Worm (Caenorhabditis elegans) whole organism, dauer: ENCODE measurements around the gene F49C12.5.

Experiments
- unc-62 ChIP-seq: sonication (generic microtip); optimal IDR thresholded peaks from 2 replicates; lab custom pipeline; 2017; ENCODE audit warnings: missing biosample characterization, missing genetic modification reagents, missing genetic modification characterization

Gene F49C12.5

DNA sequence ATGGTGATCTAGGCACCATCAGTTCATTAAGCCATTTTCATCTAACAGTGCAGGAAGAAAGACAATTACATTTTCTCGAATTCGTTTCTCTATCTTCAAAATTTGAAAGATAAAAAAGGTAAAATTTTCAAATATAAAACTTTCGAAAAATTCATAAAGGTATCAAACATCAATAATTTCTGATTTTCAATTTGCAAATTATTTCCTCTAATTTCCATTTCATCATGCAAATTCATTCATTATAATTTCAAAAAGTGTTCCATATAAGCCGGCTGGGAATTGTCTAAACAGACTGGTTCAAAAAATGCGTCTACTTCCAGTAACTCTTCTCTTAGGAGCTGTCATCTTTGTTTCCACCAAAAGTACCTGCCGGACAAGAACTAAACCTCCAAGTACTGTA is 23.0 kb downstream of the F49C12.5 start, which contains the start of gene clec-183:
Gene clec-183, plus strand, starts transcription at position 301 of the 400 bp plus-strand sequence.
- TF ChIP-seq unc-62 (GFP tag; lab: Kevin White, UChicago) = no peak

DNA sequence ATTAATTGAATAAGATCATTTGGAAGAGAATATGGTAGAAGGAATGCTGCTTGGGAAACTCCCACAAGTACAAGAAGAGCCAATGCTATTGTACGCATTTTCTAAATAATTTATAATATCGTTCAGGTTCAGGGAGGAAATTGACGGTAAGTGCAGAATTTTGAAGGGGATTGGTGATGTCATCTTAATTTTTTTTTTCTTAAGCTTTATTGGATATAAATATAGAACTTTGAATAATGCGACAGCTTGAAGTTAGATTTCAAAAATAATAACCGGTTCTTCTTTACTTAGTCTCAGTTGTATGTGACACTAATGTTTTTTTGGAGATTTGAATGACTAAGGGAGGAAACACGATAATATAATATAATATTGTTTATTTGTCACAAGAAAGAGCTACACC is 26.0 kb downstream of the F49C12.5 start, which contains the start of gene nspg-7.1:
Gene nspg-7.1, minus strand, starts transcription at position 101 of the 400 bp plus-strand sequence.
- no peak for TF ChIP-seq unc-62 (GFP tag; lab: Kevin White, UChicago)

DNA sequence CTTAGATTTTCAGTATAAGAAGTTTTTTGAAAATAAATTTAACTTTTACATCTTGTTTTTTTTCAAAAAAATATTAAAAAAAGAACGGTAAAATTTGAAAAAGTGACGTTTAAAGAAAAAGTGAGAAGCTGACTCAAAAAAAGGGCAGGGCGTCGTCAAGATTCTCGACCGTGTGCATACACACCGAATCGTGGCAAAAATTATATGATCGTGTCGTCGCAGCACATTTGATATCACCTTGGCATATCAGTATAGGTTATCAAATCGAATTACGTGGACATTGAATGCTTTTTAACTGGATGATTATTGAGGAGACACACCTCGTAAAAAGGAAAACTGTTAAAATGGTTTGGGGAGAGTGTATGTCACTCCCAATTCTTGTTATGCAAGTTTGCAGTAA is 28.3 kb downstream of the F49C12.5 start:
- no peak for TF ChIP-seq unc-62 (GFP tag; lab: Kevin White, UChicago)

DNA sequence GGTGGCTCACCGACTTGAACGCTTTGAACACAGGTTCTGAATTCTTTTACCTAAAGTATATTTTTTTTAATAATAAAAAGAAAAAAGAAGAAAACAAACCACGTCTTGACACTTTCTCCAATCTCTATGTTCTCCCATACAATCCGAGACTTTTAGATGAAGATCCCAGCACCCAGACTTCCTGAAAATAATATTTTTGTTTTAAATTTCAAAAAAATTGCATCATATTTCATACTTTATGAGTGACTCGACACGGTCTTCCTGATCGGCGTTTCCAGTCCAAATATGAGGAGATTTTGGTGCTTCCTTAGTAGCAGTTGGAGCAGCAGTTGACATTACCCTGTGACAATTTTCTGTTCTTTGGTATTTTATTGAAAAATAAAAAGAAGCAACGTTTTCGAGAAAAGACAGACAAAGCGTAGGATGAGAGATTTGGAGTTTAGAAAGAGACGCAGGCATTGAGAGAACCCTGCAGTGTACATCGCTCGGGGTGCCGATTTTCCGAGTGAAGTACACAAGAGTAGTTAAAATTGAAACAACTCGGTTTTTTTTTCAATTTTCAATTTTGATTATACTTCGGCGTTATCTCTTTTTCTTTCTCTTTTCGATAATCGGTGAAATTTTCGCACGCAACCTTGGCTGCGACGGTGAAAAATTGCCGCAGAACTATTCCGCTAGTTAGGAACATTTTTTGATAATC is 31.0 kb downstream of the F49C12.5 start, which contains the start of the genes coa-4 and T20D3.14:
Gene coa-4, minus strand, starts transcription at position 51 of the 700 bp plus-strand sequence.
Gene T20D3.14, minus strand, starts transcription at position 358 of the 700 bp plus-strand sequence.
- TF ChIP-seq unc-62 (GFP tag; lab: Kevin White, UChicago) = no peak

DNA sequence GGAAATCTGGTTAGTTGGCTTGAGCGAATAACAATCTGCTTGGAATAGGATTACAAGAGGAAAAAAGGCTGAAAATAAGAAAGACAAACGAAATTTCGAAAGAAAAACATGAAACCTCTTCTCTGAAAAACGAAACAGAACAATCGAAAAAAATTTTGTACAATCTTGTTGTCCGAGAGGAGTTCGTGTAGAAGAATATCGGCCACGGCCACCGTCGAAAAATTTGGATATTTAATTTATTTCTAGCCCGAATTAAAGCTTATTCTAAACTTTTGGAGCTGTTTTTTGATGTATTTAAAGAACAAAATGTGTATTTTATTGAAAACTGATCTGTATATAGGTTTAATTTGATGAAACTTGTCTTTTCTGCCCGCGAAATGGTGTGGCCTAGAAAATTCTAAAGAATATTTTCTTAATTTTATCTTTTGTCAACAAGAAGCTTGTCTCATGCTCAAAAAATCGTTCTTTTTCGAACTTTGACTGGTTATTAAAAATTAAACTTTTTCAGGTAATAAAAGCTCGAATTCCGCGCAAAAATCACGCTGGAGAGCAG is 31.9 kb downstream of the F49C12.5 start, which contains the start of gene T20D3.5:
Gene T20D3.5, plus strand, starts transcription at position 503 of the 553 bp plus-strand sequence.
- TF ChIP-seq unc-62 (GFP tag; lab: Kevin White, UChicago) = no peak

DNA sequence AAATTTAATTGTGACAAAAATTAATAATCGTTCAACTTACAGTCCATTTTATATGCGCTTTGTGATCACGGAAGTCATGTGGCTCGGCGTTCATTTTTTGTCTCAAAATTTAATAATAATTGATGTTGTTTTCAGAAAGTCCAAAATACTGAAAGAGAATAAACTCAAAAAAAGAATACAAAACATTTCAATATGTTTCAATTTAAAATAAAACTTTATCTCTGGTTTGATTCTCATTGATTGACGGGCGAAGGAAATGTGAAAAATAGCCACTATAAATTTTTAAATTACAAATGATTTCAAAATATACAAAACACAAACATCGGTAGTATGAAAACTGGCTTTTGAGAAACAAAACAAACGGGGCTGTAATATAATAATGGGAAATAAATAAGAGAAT is 34.5 kb downstream of the F49C12.5 start, which contains the start of gene T20D3.6:
Gene T20D3.6, minus strand, starts transcription at position 101 of the 400 bp plus-strand sequence.
- no peak for TF ChIP-seq unc-62 (GFP tag; lab: Kevin White, UChicago)

DNA sequence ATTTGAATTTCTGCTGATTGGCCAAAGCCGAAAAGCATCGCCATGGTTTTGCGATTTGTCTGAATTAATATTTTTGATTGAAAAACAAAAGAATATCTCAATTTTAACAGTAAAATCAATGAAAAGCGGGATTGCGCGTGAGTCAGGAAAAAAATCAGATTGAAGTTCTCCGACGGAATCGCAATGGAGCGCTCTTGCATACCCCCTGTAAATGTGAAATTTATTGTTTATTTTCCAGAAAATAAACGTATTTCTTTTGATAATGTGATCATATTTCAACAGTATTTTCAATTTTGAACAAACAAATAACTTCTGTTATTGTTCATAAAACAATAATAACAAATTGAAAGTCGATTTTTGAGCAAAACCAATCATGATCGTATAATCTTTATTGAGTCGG is 36.9 kb downstream of the F49C12.5 start, which contains the start of gene vps-26:
Gene vps-26, minus strand, starts transcription at position 200 of the 400 bp plus-strand sequence.
- TF ChIP-seq unc-62 (GFP tag; lab: Kevin White, UChicago) = no peak

DNA sequence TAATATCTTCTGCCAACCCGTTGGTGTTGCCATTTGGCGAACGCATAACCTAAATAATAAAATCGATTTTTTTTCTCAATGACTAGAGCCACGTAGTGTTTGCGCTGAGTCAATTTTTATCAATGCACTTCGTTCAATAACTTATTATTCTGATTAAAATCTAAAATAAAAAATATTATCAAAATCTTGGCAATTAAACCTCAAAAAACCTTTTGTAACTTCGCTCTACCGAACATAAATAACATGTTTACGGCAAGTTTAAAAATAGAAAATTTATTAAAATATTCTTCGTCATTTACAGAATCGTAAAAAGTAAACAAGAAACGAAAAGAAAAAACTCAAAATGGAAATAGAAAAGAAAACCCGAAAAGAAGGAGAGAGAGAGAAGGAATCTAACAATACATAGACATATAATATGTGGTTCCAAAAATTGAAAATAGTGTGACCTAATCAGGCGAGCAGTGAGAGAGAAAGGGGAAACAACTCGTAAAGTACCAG is 38.4 kb downstream of the F49C12.5 start, which contains the start of gene pigc-1:
Gene pigc-1, minus strand, starts transcription at position 51 of the 498 bp plus-strand sequence.
- TF ChIP-seq unc-62 (GFP tag; lab: Kevin White, UChicago) = no peak

DNA sequence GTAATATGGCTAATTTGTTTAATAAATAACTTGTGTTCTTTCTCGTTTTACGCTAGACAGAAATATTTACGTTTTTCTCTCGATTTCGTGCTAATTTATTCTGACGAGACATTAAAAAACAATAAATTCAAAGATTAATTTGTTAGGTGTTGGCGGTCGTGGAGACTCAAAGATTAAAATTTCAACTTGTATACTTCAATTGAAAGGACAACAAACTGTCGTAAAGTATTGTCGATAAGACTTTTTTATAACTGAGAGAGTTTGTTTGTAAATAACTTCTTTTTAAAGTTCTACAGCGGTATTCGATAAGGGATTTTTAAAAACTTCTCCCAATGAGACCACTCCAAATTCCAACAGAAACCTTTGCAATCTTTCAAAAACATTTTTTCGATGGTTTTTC is 49.0 kb downstream of the F49C12.5 start:
- TF ChIP-seq unc-62 (GFP tag; lab: Kevin White, UChicago) = no peak
